Worm (Caenorhabditis elegans) whole organism, midembryonic: ENCODE measurements around the gene srr-8.
A peak's percentile ranks its signal among the peaks of the same experiment; 100 is the strongest.

Experiments
- T22C8.4 ChIP-seq: fragments of 200-800 bp; sonication (Bioruptor generic); IDR thresholded peaks from 2 replicates; pipeline ENCODE4 v1.3.6; 2022; ENCODE audit warnings: missing genetic modification characterization, missing compliant biosample characterization
- cog-1 ChIP-seq: sonication (generic microtip); optimal IDR thresholded peaks from 2 replicates; lab custom pipeline; 2016; ENCODE audit warnings: missing genetic modification characterization, missing compliant biosample characterization
- flt-1 ChIP-seq: fragments of 200-800 bp; sonication (Bioruptor generic); IDR thresholded peaks from 2 replicates; pipeline ENCODE4 v1.3.6; 2022; ENCODE audit warnings: missing genetic modification characterization, missing compliant biosample characterization
- klf-2 ChIP-seq: fragments of 200-800 bp; sonication (Bioruptor generic); conservative IDR thresholded peaks from 2 replicates; pipeline ENCODE4 v1.3.6; 2022; ENCODE audit warnings: missing genetic modification reagents, missing genetic modification characterization, missing compliant biosample characterization
- med-1 ChIP-seq: sonication (generic microtip); optimal IDR thresholded peaks from 2 replicates; lab custom pipeline; 2017; ENCODE audit warnings: missing genetic modification characterization, mild to moderate bottlenecking, missing compliant biosample characterization, antibody characterized with exemption, missing genetic modification reagents; ENCODE audit not compliant: insufficient read depth
- ref-1 ChIP-seq: fragments of 200-800 bp; sonication (Bioruptor generic); conservative IDR thresholded peaks from 2 replicates; pipeline ENCODE4 v1.3.6; 2022; ENCODE audit warnings: missing genetic modification reagents, missing genetic modification characterization, missing compliant biosample characterization
- tab-1 ChIP-seq: fragments of 200-800 bp; sonication (Bioruptor generic); IDR thresholded peaks from 2 replicates; pipeline ENCODE4 v1.3.6; 2022; ENCODE audit warnings: missing genetic modification characterization, missing compliant biosample characterization
- ztf-23 ChIP-seq: fragments of 200-800 bp; sonication (Bioruptor generic); IDR thresholded peaks from 2 replicates; pipeline ENCODE4 v1.3.6; 2022; ENCODE audit warnings: missing genetic modification reagents, missing genetic modification characterization, missing compliant biosample characterization

DNA sequence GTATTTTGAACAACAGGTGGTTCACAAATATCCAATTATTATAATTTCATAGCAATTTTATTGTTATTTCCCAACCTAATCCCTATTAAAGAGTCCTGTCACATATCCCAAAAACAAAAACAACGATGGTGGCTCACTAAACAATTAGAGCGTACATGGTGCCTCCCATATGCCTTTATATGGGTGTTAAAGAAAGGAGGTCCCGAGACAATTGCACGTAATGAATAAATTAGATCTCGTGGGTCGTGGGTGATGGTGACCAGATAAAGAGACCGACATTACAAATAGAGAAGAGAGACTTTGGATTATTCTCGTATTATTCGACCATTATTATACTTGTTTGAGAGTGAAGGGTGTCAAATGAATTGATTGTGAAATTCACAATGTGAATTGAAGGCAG, 34.2 kb upstream of the srr-8 start:
- TF ChIP-seq med-1 (GFP tag; lab: Kevin White, UChicago): no peak
- no peak for TF ChIP-seq tab-1 (GFP tag; lab: Robert Waterston, UW)
- TF ChIP-seq ztf-23 (GFP tag; lab: Robert Waterston, UW): no peak
- peak; percentile 6 for TF ChIP-seq cog-1 (tag; lab: Kevin White, UChicago)
- no peak for TF ChIP-seq klf-2 (GFP tag; lab: Robert Waterston, UW)
- no peak for TF ChIP-seq flt-1 (GFP tag; lab: Robert Waterston, UW)
- TF ChIP-seq T22C8.4 (GFP tag; lab: Robert Waterston, UW): no peak
- no peak for TF ChIP-seq ref-1 (GFP tag; lab: Robert Waterston, UW)
